Worm (Caenorhabditis elegans) whole organism, L3 larva: ENCODE data around the gene R151.2.

Experiments
- nhr-237 ChIP-seq: fragments of 150-350 bp; optimal IDR thresholded peaks from 2 replicates; lab custom pipeline; 2014; ENCODE audit warnings: missing biosample characterization, missing genetic modification characterization
- nhr-25 ChIP-seq: sonication (generic microtip); optimal IDR thresholded peaks from 2 replicates; lab custom pipeline; 2017; ENCODE audit warnings: missing biosample characterization, missing genetic modification characterization
- pha-4 ChIP-seq: fragments of 150-350 bp; optimal IDR thresholded peaks from 2 replicates; lab custom pipeline; 2014; ENCODE audit warnings: missing biosample characterization, missing genetic modification reagents, missing genetic modification characterization
- ztf-4 ChIP-seq: fragments of 150-350 bp; optimal IDR thresholded peaks from 2 replicates; lab custom pipeline; 2014; ENCODE audit warnings: missing biosample characterization, missing genetic modification characterization

DNA sequence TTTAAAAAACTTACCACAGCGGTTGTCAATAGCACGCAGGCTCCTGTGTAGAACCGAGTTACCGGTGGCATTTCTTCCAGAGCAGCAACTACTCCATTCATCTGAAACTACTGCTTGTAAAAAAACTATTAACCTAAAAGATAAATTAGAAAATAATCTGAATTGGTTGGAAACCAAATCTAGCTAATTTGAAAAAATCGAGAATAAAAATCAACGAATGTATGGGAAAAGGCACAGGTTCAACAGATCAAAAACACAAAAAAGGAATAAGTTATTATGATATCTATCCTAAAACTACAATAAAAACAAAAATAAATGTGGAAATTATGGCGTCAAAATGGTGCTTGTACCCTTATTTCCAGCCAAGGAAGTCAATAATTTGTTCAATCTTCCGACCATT is 13.3 kb downstream of the R151.2 start, which contains the start of gene der-2:
- TF ChIP-seq ztf-4 (tag; lab: Kevin White, UChicago) = no peak
- no peak for TF ChIP-seq nhr-25 (tag; lab: Kevin White, UChicago)
- no peak for TF ChIP-seq pha-4 (tag; lab: Kevin White, UChicago)
- no peak for TF ChIP-seq nhr-237 (tag; lab: Kevin White, UChicago)
